Fruit fly (Drosophila melanogaster) whole organism, embryonic: ENCODE data around the gene CtsF.

Source experiments
- Adf1 ChIP-seq: fragments of 200-800 bp; sonication (Bioruptor generic); IDR thresholded peaks from 2 replicates; pipeline ENCODE4 v1.3.6; 2022; ENCODE audit warnings: missing biosample characterization, missing genetic modification characterization
- Atf6 ChIP-seq: fragments of 200-800 bp; sonication (Bioruptor generic); IDR thresholded peaks from 2 replicates; pipeline ENCODE4 v1.3.6; 2022; ENCODE audit warnings: missing biosample characterization, missing genetic modification characterization
- Bteb2 ChIP-seq: fragments of 200-800 bp; sonication (Bioruptor generic); optimal IDR thresholded peaks from 2 replicates; lab custom pipeline; 2016; ENCODE audit warnings: missing biosample characterization, missing genetic modification characterization
- CG11398 ChIP-seq: fragments of 200-800 bp; sonication (Bioruptor generic); optimal IDR thresholded peaks from 2 replicates; lab custom pipeline; 2016; ENCODE audit warnings: missing biosample characterization, missing genetic modification characterization
- CG12155 ChIP-seq: fragments of 200-800 bp; sonication (Bioruptor generic); optimal IDR thresholded peaks from 3 replicates; lab custom pipeline; 2016; ENCODE audit warnings: missing biosample characterization, missing genetic modification characterization
- CG13287 ChIP-seq: fragments of 200-800 bp; sonication (Bioruptor generic); IDR thresholded peaks from 2 replicates; pipeline ENCODE4 v1.3.6; 2022; ENCODE audit warnings: missing biosample characterization, missing genetic modification characterization; ENCODE audit not compliant: partially characterized antibody
- CG13424 ChIP-seq: fragments of 200-800 bp; sonication (Bioruptor generic); optimal IDR thresholded peaks from 2 replicates; lab custom pipeline; 2019; ENCODE audit warnings: missing biosample characterization, mild to moderate bottlenecking, missing genetic modification characterization, moderate library complexity
- CG13624 ChIP-seq: fragments of 200-800 bp; sonication (Bioruptor generic); optimal IDR thresholded peaks from 2 replicates; lab custom pipeline; 2016; ENCODE audit warnings: missing biosample characterization, missing genetic modification characterization
- CG14667 ChIP-seq: fragments of 200-800 bp; sonication (Bioruptor generic); IDR thresholded peaks from 2 replicates; pipeline ENCODE4 v1.3.6; 2022; ENCODE audit warnings: missing biosample characterization, missing genetic modification characterization
- CG1647 ChIP-seq: fragments of 200-800 bp; sonication (Bioruptor generic); optimal IDR thresholded peaks from 3 replicates; lab custom pipeline; 2016; ENCODE audit warnings: missing biosample characterization, missing genetic modification characterization
- CG17186 ChIP-seq: fragments of 200-800 bp; sonication (Bioruptor generic); optimal IDR thresholded peaks from 3 replicates; lab custom pipeline; 2017; ENCODE audit warnings: missing biosample characterization, missing genetic modification reagents, missing genetic modification characterization
- CG18764 ChIP-seq: fragments of 200-800 bp; sonication (Bioruptor generic); optimal IDR thresholded peaks from 3 replicates; lab custom pipeline; 2016; ENCODE audit warnings: missing biosample characterization, missing genetic modification characterization
- CG30020 ChIP-seq: fragments of 200-800 bp; optimal IDR thresholded peaks from 2 replicates; lab custom pipeline; 2019; ENCODE audit warnings: missing biosample characterization, mild to moderate bottlenecking, missing genetic modification characterization, moderate library complexity
- CG4360 ChIP-seq: fragments of 200-800 bp; sonication (Bioruptor generic); IDR thresholded peaks from 2 replicates; pipeline ENCODE4 v1.3.6; 2022; ENCODE audit warnings: missing biosample characterization, missing genetic modification characterization
- CG5953 ChIP-seq: fragments of 200-800 bp; sonication (Bioruptor generic); IDR thresholded peaks from 2 replicates; pipeline ENCODE4 v1.3.6; 2022; ENCODE audit warnings: missing biosample characterization, missing genetic modification characterization
- CG6175 ChIP-seq: fragments of 200-800 bp; sonication (Bioruptor generic); IDR thresholded peaks from 3 replicates; pipeline ENCODE4 v1.3.6; 2022; ENCODE audit warnings: missing biosample characterization, missing genetic modification characterization
- CG7556 ChIP-seq: fragments of 200-800 bp; sonication (Bioruptor generic); optimal IDR thresholded peaks from 2 replicates; lab custom pipeline; 2017; ENCODE audit warnings: missing biosample characterization, mild to moderate bottlenecking, missing genetic modification characterization
- CG8281 ChIP-seq: fragments of 200-800 bp; sonication (Bioruptor generic); optimal IDR thresholded peaks from 2 replicates; lab custom pipeline; 2018; ENCODE audit warnings: missing biosample characterization, mild to moderate bottlenecking, missing genetic modification characterization, moderate library complexity
- CG9609 ChIP-seq: fragments of 200-800 bp; sonication (Bioruptor generic); optimal IDR thresholded peaks from 3 replicates; lab custom pipeline; 2016; ENCODE audit warnings: missing biosample characterization, missing genetic modification characterization
- Deaf1 ChIP-seq: fragments of 200-800 bp; optimal IDR thresholded peaks from 3 replicates; lab custom pipeline; 2019; ENCODE audit warnings: missing biosample characterization, mild to moderate bottlenecking, missing genetic modification characterization, moderate library complexity
- Elba2 ChIP-seq: fragments of 200-800 bp; sonication (Bioruptor generic); optimal IDR thresholded peaks from 3 replicates; lab custom pipeline; 2016; ENCODE audit warnings: missing biosample characterization, missing genetic modification characterization
- HHEX ChIP-seq: fragments of 200-800 bp; sonication (Bioruptor generic); optimal IDR thresholded peaks from 3 replicates; lab custom pipeline; 2017; ENCODE audit warnings: missing biosample characterization, mild to moderate bottlenecking, missing genetic modification characterization, missing genetic modification reagents
- HLH4C ChIP-seq: fragments of 200-800 bp; sonication (Bioruptor generic); IDR thresholded peaks from 3 replicates; pipeline ENCODE4 v1.3.6; 2022; ENCODE audit warnings: missing biosample characterization, missing genetic modification characterization; ENCODE audit not compliant: partially characterized antibody
- HLHmδ ChIP-seq: fragments of 200-800 bp; sonication (Bioruptor generic); optimal IDR thresholded peaks from 2 replicates; lab custom pipeline; 2018; ENCODE audit warnings: missing biosample characterization, mild to moderate bottlenecking, missing genetic modification characterization, moderate library complexity
- Hey ChIP-seq: fragments of 200-800 bp; sonication (Bioruptor generic); optimal IDR thresholded peaks from 3 replicates; lab custom pipeline; 2018; ENCODE audit warnings: missing biosample characterization, mild to moderate bottlenecking, missing genetic modification characterization
- Hr39 ChIP-seq: fragments of >200 bp; optimal IDR thresholded peaks from 2 replicates; lab custom pipeline; 2017
- Jarid2 ChIP-seq: fragments of 200-800 bp; sonication (Bioruptor generic); optimal IDR thresholded peaks from 3 replicates; lab custom pipeline; 2017; ENCODE audit warnings: mild to moderate bottlenecking, missing biosample characterization, missing genetic modification reagents, missing genetic modification characterization
- NC2α ChIP-seq: fragments of 200-800 bp; sonication (Bioruptor generic); optimal IDR thresholded peaks from 2 replicates; lab custom pipeline; 2016; ENCODE audit warnings: missing biosample characterization, missing genetic modification characterization
- Ssrp ChIP-seq: fragments of 200-800 bp; sonication (Bioruptor generic); optimal IDR thresholded peaks from 2 replicates; lab custom pipeline; 2018; ENCODE audit warnings: missing biosample characterization, mild to moderate bottlenecking, missing genetic modification characterization, moderate library complexity
- Usf ChIP-seq: fragments of 200-800 bp; sonication (Bioruptor generic); optimal IDR thresholded peaks from 2 replicates; lab custom pipeline; 2017; ENCODE audit warnings: missing genotype, missing biosample characterization, missing genetic modification characterization
- bbx ChIP-seq: fragments of 200-800 bp; sonication (Bioruptor generic); IDR thresholded peaks from 2 replicates; pipeline ENCODE4 v1.3.6; 2022; ENCODE audit warnings: missing biosample characterization, missing genetic modification characterization; ENCODE audit not compliant: partially characterized antibody
- cg ChIP-seq: fragments of 200-800 bp; sonication (Bioruptor generic); optimal IDR thresholded peaks from 3 replicates; lab custom pipeline; 2019; ENCODE audit warnings: missing biosample characterization, mild to moderate bottlenecking, missing genetic modification characterization, moderate library complexity
- gcm2 ChIP-seq: fragments of 200-800 bp; sonication (Bioruptor generic); optimal IDR thresholded peaks from 2 replicates; lab custom pipeline; 2016; ENCODE audit warnings: missing biosample characterization, missing genetic modification characterization
- grn ChIP-seq: fragments of 200-800 bp; sonication (Bioruptor generic); optimal IDR thresholded peaks from 3 replicates; lab custom pipeline; 2017; ENCODE audit warnings: missing biosample characterization, missing genetic modification characterization
- gt ChIP-seq: fragments of 200-800 bp; sonication (Bioruptor generic); IDR thresholded peaks from 2 replicates; pipeline ENCODE4 v1.3.6; 2022; ENCODE audit warnings: missing biosample characterization, missing genetic modification characterization
- ham ChIP-seq: fragments of 200-800 bp; sonication (Bioruptor generic); IDR thresholded peaks from 2 replicates; pipeline ENCODE4 v1.3.6; 2022; ENCODE audit warnings: missing biosample characterization, missing genetic modification characterization
- klu ChIP-seq: fragments of 200-800 bp; sonication (Bioruptor generic); IDR thresholded peaks from 2 replicates; pipeline ENCODE4 v1.3.6; 2022; ENCODE audit warnings: missing biosample characterization, missing genetic modification characterization
- lab ChIP-seq: fragments of 200-800 bp; sonication (Bioruptor generic); optimal IDR thresholded peaks from 3 replicates; lab custom pipeline; 2017; ENCODE audit warnings: missing biosample characterization, missing genetic modification characterization, mild to moderate bottlenecking, moderate library complexity, missing genetic modification reagents
- lmd ChIP-seq: fragments of 200-800 bp; sonication (Bioruptor generic); IDR thresholded peaks from 2 replicates; pipeline ENCODE4 v1.3.6; 2022; ENCODE audit warnings: missing biosample characterization, missing genetic modification characterization
- prd ChIP-seq, 3 experiments: fragments of >200 bp in 2 of 3; fragments of 200-800 bp in 1 of 3; sonication (Bioruptor generic) in 1 of 3; optimal IDR thresholded peaks in 2 of 3; IDR thresholded peaks in 1 of 3; 2 replicates in 2 of 3; 3 replicates in 1 of 3; pipeline versions ENCODE4 v1.3.6 to Lab custom; 2017 to 2022; ENCODE audit warnings: missing biosample characterization in 1 of 3, missing genetic modification characterization in 1 of 3
- pros ChIP-seq: fragments of 200-800 bp; sonication (Bioruptor generic); optimal IDR thresholded peaks from 3 replicates; lab custom pipeline; 2019; ENCODE audit warnings: missing biosample characterization, mild to moderate bottlenecking, missing genetic modification characterization, moderate library complexity
- pzg ChIP-seq: fragments of 200-800 bp; sonication (Bioruptor generic); optimal IDR thresholded peaks from 3 replicates; lab custom pipeline; 2018; ENCODE audit warnings: missing biosample characterization, mild to moderate bottlenecking, missing genetic modification characterization, moderate library complexity
- rib ChIP-seq: fragments of 200-800 bp; sonication (Bioruptor generic); IDR thresholded peaks from 2 replicates; pipeline ENCODE4 v1.3.6; 2022; ENCODE audit warnings: missing biosample characterization, missing genetic modification characterization
- schlank ChIP-seq: fragments of 200-800 bp; sonication (Bioruptor generic); optimal IDR thresholded peaks from 2 replicates; lab custom pipeline; 2018; ENCODE audit warnings: missing biosample characterization, mild to moderate bottlenecking, missing genetic modification characterization
- sd ChIP-seq: fragments of 200-800 bp; sonication (Bioruptor generic); optimal IDR thresholded peaks from 3 replicates; lab custom pipeline; 2018; ENCODE audit warnings: missing biosample characterization, mild to moderate bottlenecking, missing genetic modification characterization, moderate library complexity
- sens ChIP-seq: fragments of 200-800 bp; sonication (Bioruptor generic); peaks from one replicate; lab custom pipeline; 2016; ENCODE audit warnings: missing biosample characterization, missing genetic modification characterization
- tll ChIP-seq, 2 experiments: fragments of 200-800 bp in 1 of 2; fragments of >200 bp in 1 of 2; sonication (Bioruptor generic) in 1 of 2; optimal IDR thresholded peaks; 2 replicates each; lab custom pipeline; 2017 to 2019; ENCODE audit warnings: missing biosample characterization in 2 of 2, missing genetic modification characterization in 2 of 2, mild to moderate bottlenecking in 1 of 2, moderate library complexity in 1 of 2
- zen ChIP-seq: fragments of 200-800 bp; sonication (Bioruptor generic); optimal IDR thresholded peaks from 3 replicates; lab custom pipeline; 2018; ENCODE audit warnings: missing biosample characterization, mild to moderate bottlenecking, missing genetic modification characterization, moderate library complexity
- zfh2 ChIP-seq: fragments of 200-800 bp; sonication (Bioruptor generic); optimal IDR thresholded peaks from 2 replicates; lab custom pipeline; 2016; ENCODE audit warnings: missing biosample characterization, missing genetic modification characterization

The CtsF gene

dm6 chr3R:5250530-5251242, 859 bp downstream of the CtsF start (continued):
- TF ChIP-seq zen (tag; lab: Kevin White, UChicago) (no peak), klu (GFP tag; lab: Robert Waterston, UW) (no peak), tll (GFP tag; optimal IDR thresholded peaks at IDR 0.05; lab: Kevin White, UChicago) (no peak), CG30020 (tag; lab: Kevin White, UChicago) (no peak), CG12155 (GFP tag; lab: Kevin White, UChicago) (peak; percentile 1), bbx (GFP tag; lab: Robert Waterston, UW) (no peak), schlank (tag; lab: Kevin White, UChicago) (no peak), Ssrp (tag; lab: Kevin White, UChicago) (no peak), CG17186 (GFP tag; lab: Kevin White, UChicago) (no peak), sd (tag; lab: Kevin White, UChicago) (no peak), lab (GFP tag; lab: Kevin White, UChicago) (peak; percentile 58), ham (GFP tag; lab: Robert Waterston, UW) (no peak), Hr39 (lab: Kevin White, UChicago) (no peak), cg (GFP tag; lab: Kevin White, UChicago) (no peak), NC2α (no peak), Elba2 (GFP tag; lab: Kevin White, UChicago) (no peak), rib (GFP tag; lab: Robert Waterston, UW) (no peak), CG13624 (peak; percentile 11), pzg (no peak), Usf (GFP tag; lab: Kevin White, UChicago) (no peak), Atf6 (GFP tag; lab: Robert Waterston, UW) (no peak), CG11398 (GFP tag; lab: Kevin White, UChicago) (no peak), Adf1 (GFP tag; lab: Robert Waterston, UW) (no peak), pros (GFP tag; lab: Kevin White, UChicago) (no peak), gcm2 (no peak), CG1647 (GFP tag; lab: Kevin White, UChicago) (no peak), grn (GFP tag; lab: Kevin White, UChicago) (no peak), zfh2 (GFP tag; lab: Kevin White, UChicago) (peak; percentile 24), CG18764 (GFP tag; lab: Kevin White, UChicago) (peak; percentile 31), CG5953 (GFP tag; lab: Robert Waterston, UW) (no peak), Hey (no peak), CG9609 (GFP tag; lab: Kevin White, UChicago) (no peak), sens (GFP tag; lab: Kevin White, UChicago) (peak; percentile 88), Bteb2 (GFP tag; lab: Kevin White, UChicago) (no peak), CG6175 (GFP tag; lab: Robert Waterston, UW) (no peak), CG4360 (GFP tag; lab: Robert Waterston, UW) (no peak), Jarid2 (GFP tag; lab: Kevin White, UChicago) (no peak), gt (no peak), CG8281 (tag; lab: Kevin White, UChicago) (no peak), CG13424 (tag; lab: Kevin White, UChicago) (no peak), HHEX (GFP tag; lab: Kevin White, UChicago) (no peak), CG14667 (no peak), CG13287 (GFP tag; lab: Robert Waterston, UW) (no peak), lmd (GFP tag; lab: Robert Waterston, UW) (no peak), Deaf1 (tag; lab: Kevin White, UChicago) (no peak), HLH4C (GFP tag; lab: Robert Waterston, UW) (no peak), CG7556 (no peak), prd (optimal IDR thresholded peaks at IDR 0.05; lab: Kevin White, UChicago) (no peak), prd (GFP tag; IDR thresholded peaks at IDR 0.05; lab: Robert Waterston, UW) (peak; percentile 21; the same call in 1 of the 3 replicates), HLHmδ (GFP tag; lab: Kevin White, UChicago) (no peak)
